Fruit fly (Drosophila melanogaster) whole organism, embryonic: ENCODE results near the gene HP1b.
A peak's percentile ranks its signal among the peaks of the same experiment; 100 is the strongest.

Source experiments
- CG12236 ChIP-seq: fragments of 200-800 bp; sonication (Bioruptor generic); optimal IDR thresholded peaks from 2 replicates; lab custom pipeline; 2016; ENCODE audit warnings: missing biosample characterization, missing genetic modification characterization
- CG13424 ChIP-seq: fragments of 200-800 bp; sonication (Bioruptor generic); optimal IDR thresholded peaks from 2 replicates; lab custom pipeline; 2019; ENCODE audit warnings: missing biosample characterization, mild to moderate bottlenecking, missing genetic modification characterization, moderate library complexity
- CG15514 ChIP-seq: fragments of 200-800 bp; sonication (Bioruptor generic); optimal IDR thresholded peaks from 3 replicates; lab custom pipeline; 2017; ENCODE audit warnings: missing biosample characterization, missing genetic modification characterization, mild to moderate bottlenecking, moderate library complexity, missing genetic modification reagents
- CG1603 ChIP-seq: fragments of 200-800 bp; sonication (Bioruptor generic); optimal IDR thresholded peaks from 2 replicates; lab custom pipeline; 2019; ENCODE audit warnings: missing biosample characterization, mild to moderate bottlenecking, missing genetic modification characterization, moderate library complexity
- CG16815 ChIP-seq: fragments of 200-800 bp; sonication (Bioruptor generic); optimal IDR thresholded peaks from 3 replicates; lab custom pipeline; 2017; ENCODE audit warnings: missing biosample characterization, mild to moderate bottlenecking, missing genetic modification characterization
- CG2120 ChIP-seq: fragments of 200-800 bp; sonication (Bioruptor generic); optimal IDR thresholded peaks from 3 replicates; lab custom pipeline; 2016; ENCODE audit warnings: missing biosample characterization, missing genetic modification characterization
- CG2202 ChIP-seq: fragments of 200-800 bp; sonication (Bioruptor generic); optimal IDR thresholded peaks from 2 replicates; lab custom pipeline; 2018; ENCODE audit warnings: missing biosample characterization, mild to moderate bottlenecking, missing genetic modification characterization
- CG31441 ChIP-seq: fragments of 200-800 bp; sonication (Bioruptor generic); IDR thresholded peaks from 2 replicates; pipeline ENCODE4 v1.3.6; 2022; ENCODE audit warnings: missing biosample characterization, missing genetic modification characterization
- CG3163 ChIP-seq: fragments of 200-800 bp; sonication (Bioruptor generic); optimal IDR thresholded peaks from 3 replicates; lab custom pipeline; 2016; ENCODE audit warnings: missing biosample characterization, missing genetic modification characterization
- CG34224 ChIP-seq: fragments of 200-800 bp; sonication (Bioruptor generic); IDR thresholded peaks from 3 replicates; pipeline ENCODE4 v1.3.6; 2022; ENCODE audit warnings: missing biosample characterization, missing genetic modification characterization; ENCODE audit not compliant: partially characterized antibody
- CG43689 ChIP-seq: fragments of 200-800 bp; sonication (Bioruptor generic); IDR thresholded peaks from 2 replicates; pipeline ENCODE4 v1.3.6; 2022; ENCODE audit warnings: missing biosample characterization, missing genetic modification characterization
- CG6854 ChIP-seq: fragments of 200-800 bp; sonication (Bioruptor generic); optimal IDR thresholded peaks from 3 replicates; lab custom pipeline; 2017; ENCODE audit warnings: missing biosample characterization, mild to moderate bottlenecking, missing genetic modification characterization
- CG8089 ChIP-seq: fragments of 200-800 bp; sonication (Bioruptor generic); optimal IDR thresholded peaks from 3 replicates; lab custom pipeline; 2016; ENCODE audit warnings: missing biosample characterization, missing genetic modification characterization
- CG8944 ChIP-seq: fragments of 200-800 bp; sonication (Bioruptor generic); optimal IDR thresholded peaks from 3 replicates; lab custom pipeline; 2016; ENCODE audit warnings: missing biosample characterization, missing genetic modification characterization
- D19A ChIP-seq: fragments of 200-800 bp; optimal IDR thresholded peaks from 3 replicates; lab custom pipeline; 2019; ENCODE audit warnings: missing biosample characterization, mild to moderate bottlenecking, missing genetic modification characterization, moderate library complexity
- Dad ChIP-seq: fragments of 200-800 bp; sonication (Bioruptor generic); optimal IDR thresholded peaks from 3 replicates; lab custom pipeline; 2016; ENCODE audit warnings: missing biosample characterization, missing genetic modification characterization
- Deaf1 ChIP-seq: fragments of 200-800 bp; optimal IDR thresholded peaks from 3 replicates; lab custom pipeline; 2019; ENCODE audit warnings: missing biosample characterization, mild to moderate bottlenecking, missing genetic modification characterization, moderate library complexity
- Drgx ChIP-seq: fragments of 200-800 bp; sonication (Bioruptor generic); IDR thresholded peaks from 2 replicates; pipeline ENCODE4 v1.3.6; 2022; ENCODE audit warnings: missing biosample characterization, missing genetic modification characterization
- Gug ChIP-seq: fragments of 200-800 bp; sonication (Bioruptor generic); IDR thresholded peaks from 4 replicates; pipeline ENCODE4 v1.3.6; 2022; ENCODE audit warnings: missing biosample characterization, missing genetic modification characterization
- HLH4C ChIP-seq: fragments of 200-800 bp; sonication (Bioruptor generic); IDR thresholded peaks from 3 replicates; pipeline ENCODE4 v1.3.6; 2022; ENCODE audit warnings: missing biosample characterization, missing genetic modification characterization; ENCODE audit not compliant: partially characterized antibody
- HmgD ChIP-seq: fragments of 200-800 bp; sonication (Bioruptor generic); optimal IDR thresholded peaks from 3 replicates; lab custom pipeline; 2016; ENCODE audit warnings: missing biosample characterization, missing genetic modification characterization
- Hmr ChIP-seq: fragments of 200-800 bp; sonication (Bioruptor generic); optimal IDR thresholded peaks from 3 replicates; lab custom pipeline; 2017; ENCODE audit warnings: mild to moderate bottlenecking, missing biosample characterization, missing genetic modification reagents, missing genetic modification characterization
- Meics ChIP-seq: fragments of 200-800 bp; sonication (Bioruptor generic); optimal IDR thresholded peaks from 2 replicates; lab custom pipeline; 2017; ENCODE audit warnings: missing biosample characterization, mild to moderate bottlenecking, missing genetic modification characterization
- Mrtf ChIP-seq: fragments of 200-800 bp; sonication (Bioruptor generic); IDR thresholded peaks from 3 replicates; pipeline ENCODE4 v1.3.6; 2022; ENCODE audit warnings: missing biosample characterization, missing genetic modification characterization
- Sry-β ChIP-seq: fragments of 200-800 bp; sonication (Bioruptor generic); optimal IDR thresholded peaks from 2 replicates; lab custom pipeline; 2018; ENCODE audit warnings: missing biosample characterization, mild to moderate bottlenecking, missing genetic modification characterization, moderate library complexity
- Sry-δ ChIP-seq: fragments of 200-800 bp; sonication (Bioruptor generic); optimal IDR thresholded peaks from 2 replicates; lab custom pipeline; 2016; ENCODE audit warnings: missing biosample characterization, missing genetic modification characterization
- Vsx1 ChIP-seq: fragments of 200-800 bp; sonication (Bioruptor generic); optimal IDR thresholded peaks from 2 replicates; lab custom pipeline; 2017; ENCODE audit warnings: missing biosample characterization, mild to moderate bottlenecking, missing genetic modification characterization, missing genetic modification reagents
- bbx ChIP-seq: fragments of 200-800 bp; sonication (Bioruptor generic); IDR thresholded peaks from 2 replicates; pipeline ENCODE4 v1.3.6; 2022; ENCODE audit warnings: missing biosample characterization, missing genetic modification characterization; ENCODE audit not compliant: partially characterized antibody
- bigmax ChIP-seq: fragments of 200-800 bp; sonication (Bioruptor generic); optimal IDR thresholded peaks from 2 replicates; lab custom pipeline; 2018; ENCODE audit warnings: missing biosample characterization, mild to moderate bottlenecking, missing genetic modification characterization
- cato ChIP-seq: fragments of 200-800 bp; sonication (Bioruptor generic); optimal IDR thresholded peaks from 2 replicates; lab custom pipeline; 2016; ENCODE audit warnings: missing biosample characterization, missing genetic modification characterization, borderline replicate concordance
- chif ChIP-seq, 2 experiments: fragments of 200-800 bp; sonication (Bioruptor generic); optimal IDR thresholded peaks; 3 replicates each; lab custom pipeline; 2016; ENCODE audit warnings: missing biosample characterization in 2 of 2, missing genetic modification characterization in 2 of 2
- chinmo ChIP-seq: fragments of 200-800 bp; sonication (Bioruptor generic); IDR thresholded peaks from 4 replicates; pipeline ENCODE4 v1.3.6; 2022; ENCODE audit warnings: missing biosample characterization, missing genetic modification characterization; ENCODE audit not compliant: partially characterized antibody
- chn ChIP-seq: fragments of 200-800 bp; sonication (Bioruptor generic); optimal IDR thresholded peaks from 2 replicates; lab custom pipeline; 2016; ENCODE audit warnings: missing biosample characterization, missing genetic modification characterization
- croc ChIP-seq: fragments of 200-800 bp; sonication (Bioruptor generic); conservative IDR thresholded peaks from 3 replicates; pipeline ENCODE4 v1.3.6; 2022; ENCODE audit warnings: missing biosample characterization, missing genetic modification characterization
- dm ChIP-seq: fragments of 200-800 bp; sonication (Bioruptor generic); optimal IDR thresholded peaks from 3 replicates; lab custom pipeline; 2016; ENCODE audit warnings: missing biosample characterization, missing genetic modification characterization
- dysf ChIP-seq: fragments of 200-800 bp; sonication (Bioruptor generic); IDR thresholded peaks from 3 replicates; pipeline ENCODE4 v1.3.6; 2022; ENCODE audit warnings: missing biosample characterization, missing genetic modification characterization
- esg ChIP-seq: fragments of 200-800 bp; sonication (Bioruptor generic); conservative IDR thresholded peaks from 2 replicates; pipeline ENCODE4 v1.3.6; 2022; ENCODE audit warnings: missing biosample characterization, missing genetic modification characterization
- grau ChIP-seq: fragments of 200-800 bp; optimal IDR thresholded peaks from 3 replicates; lab custom pipeline; 2019; ENCODE audit warnings: missing biosample characterization, mild to moderate bottlenecking, missing genetic modification characterization, moderate library complexity
- her ChIP-seq: fragments of 200-800 bp; sonication (Bioruptor generic); optimal IDR thresholded peaks from 2 replicates; lab custom pipeline; 2016; ENCODE audit warnings: missing biosample characterization, missing genetic modification characterization
- jumu ChIP-seq: fragments of 200-800 bp; sonication (Bioruptor generic); optimal IDR thresholded peaks from 3 replicates; lab custom pipeline; 2016; ENCODE audit warnings: missing biosample characterization, missing genetic modification characterization
- kni ChIP-seq: fragments of 200-800 bp; sonication (Bioruptor generic); optimal IDR thresholded peaks from 3 replicates; lab custom pipeline; 2017; ENCODE audit warnings: mild to moderate bottlenecking, missing biosample characterization, missing genetic modification reagents, missing genetic modification characterization
- knrl ChIP-seq: fragments of 200-800 bp; sonication (Bioruptor generic); IDR thresholded peaks from 3 replicates; pipeline ENCODE4 v1.3.6; 2022; ENCODE audit warnings: missing biosample characterization, missing genetic modification characterization; ENCODE audit not compliant: partially characterized antibody
- lilli ChIP-seq: fragments of 200-800 bp; sonication (Bioruptor generic); optimal IDR thresholded peaks from 3 replicates; lab custom pipeline; 2016; ENCODE audit warnings: missing biosample characterization, missing genetic modification characterization
- nmo ChIP-seq: fragments of 200-800 bp; sonication (Bioruptor generic); optimal IDR thresholded peaks from 2 replicates; lab custom pipeline; 2018; ENCODE audit warnings: missing biosample characterization, mild to moderate bottlenecking, missing genetic modification characterization, moderate library complexity
- org-1 ChIP-seq: fragments of 200-800 bp; sonication (Bioruptor generic); optimal IDR thresholded peaks from 2 replicates; lab custom pipeline; 2017; ENCODE audit warnings: missing biosample characterization, missing genetic modification characterization
- pita ChIP-seq: fragments of 200-800 bp; sonication (Bioruptor generic); optimal IDR thresholded peaks from 2 replicates; lab custom pipeline; 2017; ENCODE audit warnings: missing biosample characterization, mild to moderate bottlenecking, missing genetic modification characterization
- rib ChIP-seq: fragments of 200-800 bp; sonication (Bioruptor generic); IDR thresholded peaks from 2 replicates; pipeline ENCODE4 v1.3.6; 2022; ENCODE audit warnings: missing biosample characterization, missing genetic modification characterization
- sens ChIP-seq: fragments of 200-800 bp; sonication (Bioruptor generic); peaks from one replicate; lab custom pipeline; 2016; ENCODE audit warnings: missing biosample characterization, missing genetic modification characterization
- tup ChIP-seq: fragments of 200-800 bp; sonication (Bioruptor generic); optimal IDR thresholded peaks from 2 replicates; lab custom pipeline; 2016; ENCODE audit warnings: missing biosample characterization, mild to moderate bottlenecking, missing genetic modification characterization, moderate library complexity
- twi ChIP-seq: fragments of 200-800 bp; optimal IDR thresholded peaks from 2 replicates; lab custom pipeline; 2019; ENCODE audit warnings: missing biosample characterization, mild to moderate bottlenecking, missing genetic modification characterization, moderate library complexity
- vnd ChIP-seq: fragments of 200-800 bp; sonication (Bioruptor generic); IDR thresholded peaks from 3 replicates; pipeline ENCODE4 v1.3.6; 2022; ENCODE audit warnings: missing biosample characterization, missing genetic modification characterization; ENCODE audit not compliant: partially characterized antibody
- wek ChIP-seq: fragments of 200-800 bp; sonication (Bioruptor generic); optimal IDR thresholded peaks from 3 replicates; lab custom pipeline; 2018; ENCODE audit warnings: missing biosample characterization, mild to moderate bottlenecking, missing genetic modification characterization, moderate library complexity
- z ChIP-seq: fragments of 200-800 bp; sonication (Bioruptor generic); IDR thresholded peaks from 3 replicates; pipeline ENCODE4 v1.3.6; 2022; ENCODE audit warnings: missing biosample characterization, missing genetic modification characterization

The HP1b gene

dm6 chrX:9089254-9090056, 8.6 kb downstream of the HP1b start, which contains the start of gene CCT2 (continued):
- no peak for TF ChIP-seq esg
- no peak for TF ChIP-seq jumu
- TF ChIP-seq Dad (GFP tag; lab: Kevin White, UChicago), result no peak
- TF ChIP-seq Deaf1 (tag; lab: Kevin White, UChicago), result no peak
- TF ChIP-seq Gug (GFP tag; lab: Robert Waterston, UW), result no peak
- TF ChIP-seq CG43689, result no peak
- TF ChIP-seq croc (GFP tag; lab: Robert Waterston, UW), result no peak
- peak; percentile 63 for TF ChIP-seq CG15514
- TF ChIP-seq knrl (GFP tag; lab: Robert Waterston, UW), result peak; percentile 39
- TF ChIP-seq chinmo (GFP tag; lab: Robert Waterston, UW), result peak; percentile 62; the same call in 1 of the 4 replicates
- no peak for TF ChIP-seq twi (tag; lab: Kevin White, UChicago)
- no peak for TF ChIP-seq z (GFP tag; lab: Robert Waterston, UW)
- peak; percentile 50 for TF ChIP-seq pita (GFP tag; lab: Kevin White, UChicago)
- no peak for TF ChIP-seq chif (GFP tag; optimal IDR thresholded peaks at IDR 0.05; lab: Kevin White, UChicago)
- no peak for TF ChIP-seq rib
- TF ChIP-seq Hmr (GFP tag; lab: Kevin White, UChicago), result no peak
- no peak for TF ChIP-seq dysf (GFP tag; lab: Robert Waterston, UW)
- no peak for TF ChIP-seq cato (GFP tag; lab: Kevin White, UChicago)
- no peak for TF ChIP-seq CG2202
- peak; percentile 57 for TF ChIP-seq CG1603
- TF ChIP-seq Sry-β (GFP tag; lab: Kevin White, UChicago), result no peak
- no peak for TF ChIP-seq CG13424 (tag; lab: Kevin White, UChicago)
- TF ChIP-seq bbx (GFP tag; lab: Robert Waterston, UW), result peak; percentile 71
- TF ChIP-seq CG2120, result no peak
- peak; percentile 66 for TF ChIP-seq vnd
- no peak for TF ChIP-seq chn
- TF ChIP-seq org-1 (GFP tag; lab: Kevin White, UChicago), result no peak
- TF ChIP-seq kni, result no peak
- no peak for TF ChIP-seq Mrtf (GFP tag; lab: Robert Waterston, UW)
- no peak for TF ChIP-seq CG6854 (GFP tag; lab: Kevin White, UChicago)
- TF ChIP-seq Vsx1 (GFP tag; lab: Kevin White, UChicago), result no peak
- TF ChIP-seq her, result no peak
- no peak for TF ChIP-seq D19A (tag; lab: Kevin White, UChicago)
- TF ChIP-seq HmgD, result peak; percentile 41
- no peak for TF ChIP-seq tup (GFP tag; lab: Kevin White, UChicago)
- peak; percentile 51; the same call in 1 of the 3 replicates for TF ChIP-seq CG34224 (GFP tag; lab: Robert Waterston, UW)
- no peak for TF ChIP-seq CG8944
- TF ChIP-seq CG8089, result no peak
- peak; percentile 71 for TF ChIP-seq dm
- peak; percentile 80 for TF ChIP-seq Sry-δ (GFP tag; lab: Kevin White, UChicago)
- peak; percentile 76 for TF ChIP-seq HLH4C

dm6 chrX:9090057-9090358, 9.1 kb downstream of the HP1b start:
- TF ChIP-seq lilli (GFP tag; lab: Kevin White, UChicago) (peak; percentile 6), Meics (GFP tag; lab: Kevin White, UChicago) (no peak), CG31441 (GFP tag; lab: Robert Waterston, UW) (no peak), bigmax (GFP tag; lab: Kevin White, UChicago) (peak; percentile 62), CG1603 (peak; percentile 95), grau (tag; lab: Kevin White, UChicago) (no peak), CG12236 (GFP tag; lab: Kevin White, UChicago) (no peak), CG3163 (GFP tag; lab: Kevin White, UChicago) (no peak), nmo (no peak), wek (no peak), CG16815 (GFP tag; lab: Kevin White, UChicago) (no peak), Drgx (peak; percentile 38; the same call in 1 of the 2 replicates), sens (GFP tag; lab: Kevin White, UChicago) (peak; percentile 68), croc (GFP tag; lab: Robert Waterston, UW) (no peak)
